Fruit fly (Drosophila melanogaster) whole organism, embryonic: Measurements from ENCODE around the gene Gs2.

Experiments used
- C15 ChIP-seq: fragments of 200-800 bp; sonication (Bioruptor generic); IDR thresholded peaks from 3 replicates; pipeline ENCODE4 v1.3.6; 2022; ENCODE audit warnings: missing biosample characterization, missing genetic modification characterization
- CG1647 ChIP-seq: fragments of 200-800 bp; sonication (Bioruptor generic); optimal IDR thresholded peaks from 3 replicates; lab custom pipeline; 2016; ENCODE audit warnings: missing biosample characterization, missing genetic modification characterization
- ab ChIP-seq: fragments of 200-800 bp; sonication (Bioruptor generic); optimal IDR thresholded peaks from 2 replicates; lab custom pipeline; 2016; ENCODE audit warnings: missing biosample characterization, missing genetic modification characterization
- az2 ChIP-seq: fragments of 200-800 bp; sonication (Bioruptor generic); optimal IDR thresholded peaks from 3 replicates; lab custom pipeline; 2016; ENCODE audit warnings: missing biosample characterization, missing genetic modification characterization
- bsh ChIP-seq, 2 experiments: fragments of 200-800 bp; sonication (Bioruptor generic); optimal IDR thresholded peaks; 2 replicates each; lab custom pipeline; 2017 to 2018; ENCODE audit warnings: mild to moderate bottlenecking in 2 of 2, missing biosample characterization in 2 of 2, missing genetic modification characterization in 2 of 2, moderate library complexity in 1 of 2
- gsb-n ChIP-seq: fragments of 200-800 bp; sonication (Bioruptor generic); optimal IDR thresholded peaks from 3 replicates; lab custom pipeline; 2018; ENCODE audit warnings: missing biosample characterization, mild to moderate bottlenecking, missing genetic modification characterization
- h ChIP-seq: fragments of >200 bp; optimal IDR thresholded peaks from 2 replicates; lab custom pipeline; 2017
- hth ChIP-seq: fragments of >200 bp; optimal IDR thresholded peaks from 2 replicates; lab custom pipeline; 2017; ENCODE audit warnings: inconsistent platforms

- TF ChIP-seq C15 (GFP tag; lab: Robert Waterston, UW) (no peak), hth (no peak), h (lab: Kevin White, UChicago) (no peak), CG1647 (GFP tag; lab: Kevin White, UChicago) (no peak), ab (no peak), bsh (GFP tag; optimal IDR thresholded peaks at IDR 0.05; lab: Kevin White, UChicago) (no peak), az2 (GFP tag; lab: Kevin White, UChicago) (no peak), gsb-n (no peak)
Measured at dm6 chrX:11441829-11442634, 19.4 kb downstream of the Gs2 start, which contains the start of gene Sk1.
